Fruit fly (Drosophila melanogaster): ENCODE results near the gene Adh.

The Adh gene

DNA sequence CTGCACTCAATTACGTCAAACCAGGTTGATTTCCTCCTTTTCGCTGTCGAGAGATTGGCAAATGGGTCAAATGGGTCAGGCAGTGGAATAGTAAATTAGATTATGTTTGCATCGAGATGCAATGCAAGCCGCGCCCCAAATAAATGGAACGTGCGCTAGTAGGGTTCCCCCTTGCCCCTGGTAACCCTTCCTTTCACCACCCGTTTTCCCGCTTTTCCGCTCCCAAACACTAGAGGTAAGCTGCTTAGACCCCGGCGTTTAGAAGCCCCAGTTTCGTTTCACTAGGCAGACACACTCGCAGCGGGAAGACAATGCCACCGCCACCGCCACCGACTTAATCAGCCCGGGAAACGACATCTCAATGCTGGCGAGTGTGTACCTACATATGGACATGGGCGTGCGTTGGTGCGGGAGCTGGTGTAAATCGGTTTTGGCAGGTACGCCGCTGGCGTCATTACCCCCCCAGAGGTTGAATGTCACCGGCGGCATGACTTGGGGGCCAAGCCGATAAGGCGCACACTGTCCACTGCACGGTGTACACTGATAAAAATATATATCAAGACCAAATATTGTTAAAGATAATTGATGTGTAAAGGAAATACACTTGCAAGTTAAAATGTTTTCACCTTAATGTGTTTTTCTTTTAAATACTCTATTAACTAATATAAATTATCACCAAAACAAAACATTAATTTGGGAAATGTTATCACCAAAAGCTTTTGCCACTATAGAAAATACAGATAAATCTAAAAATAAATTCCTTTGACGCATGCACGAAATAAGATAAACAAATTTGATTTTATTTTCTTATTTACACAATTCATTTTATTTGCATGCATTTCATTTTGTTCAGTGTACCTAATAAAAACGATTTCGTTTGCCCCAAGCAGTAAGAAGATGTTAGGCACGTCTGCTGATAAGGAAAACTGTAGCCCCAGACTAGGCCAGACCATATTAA is 2.1 kb upstream of the Adh start (continued):
- TF ChIP-seq fru (GFP tag; optimal IDR thresholded peaks at IDR 0.05), result peak; percentile 69
- TF ChIP-seq psq (GFP tag; optimal IDR thresholded peaks at IDR 0.05), result peak; percentile 63
- peak; percentile 62 for TF ChIP-seq sv (GFP tag; optimal IDR thresholded peaks at IDR 0.05)
- no peak for TF ChIP-seq Abd-B (GFP tag; optimal IDR thresholded peaks at IDR 0.05)

DNA sequence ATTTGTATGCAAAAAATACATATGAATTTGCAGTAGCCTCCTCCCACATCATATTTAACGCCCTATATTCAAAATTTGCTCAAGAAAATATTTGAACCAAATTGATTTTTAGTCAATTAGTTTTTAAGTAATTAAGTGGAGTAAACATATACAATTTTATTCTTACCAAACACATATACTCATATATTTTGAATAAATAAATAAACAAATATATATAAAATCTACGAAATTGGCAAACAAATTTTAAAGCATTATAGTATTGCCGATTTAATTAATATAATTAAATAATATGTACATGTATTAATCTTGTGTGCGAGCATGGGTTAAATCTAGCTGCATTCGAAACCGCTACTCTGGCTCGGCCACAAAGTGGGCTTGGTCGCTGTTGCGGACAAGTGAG is 908 bp upstream of the Adh start:
- no peak for TF ChIP-seq CG9705 (GFP tag; optimal IDR thresholded peaks at IDR 0.05)
- peak; percentile 36 for TF ChIP-seq HLH106 (tag; optimal IDR thresholded peaks at IDR 0.05)
- TF ChIP-seq tai (GFP tag; optimal IDR thresholded peaks at IDR 0.05), result no peak
- no peak for TF ChIP-seq dsf (GFP tag; optimal IDR thresholded peaks at IDR 0.05; ENCODE audit: borderline replicate concordance)
- no peak for TF ChIP-seq GATAd (GFP tag; optimal IDR thresholded peaks at IDR 0.05)
- no peak for TF ChIP-seq dmrt93B (GFP tag; optimal IDR thresholded peaks at IDR 0.05)
- no peak for TF ChIP-seq Vsx2 (GFP tag; optimal IDR thresholded peaks at IDR 0.05; ENCODE audit: partially characterized antibody)
- peak; percentile 20 for TF ChIP-seq Sp1 (GFP tag; optimal IDR thresholded peaks at IDR 0.05)
- TF ChIP-seq usp (GFP tag; optimal IDR thresholded peaks at IDR 0.05), result no peak
- no peak for TF ChIP-seq Jra (GFP tag; optimal IDR thresholded peaks at IDR 0.05)
- TF ChIP-seq Myc (optimal IDR thresholded peaks at IDR 0.05), result no peak
- no peak for TF ChIP-seq sage (GFP tag; optimal IDR thresholded peaks at IDR 0.05)
- no peak for TF ChIP-seq Rel (GFP tag; optimal IDR thresholded peaks at IDR 0.05)
- no peak for TF ChIP-seq Rel (tag; optimal IDR thresholded peaks at IDR 0.05)
- no peak for TF ChIP-seq Hnf4 (GFP tag; optimal IDR thresholded peaks at IDR 0.05)
- no peak for TF ChIP-seq dl (GFP tag; optimal IDR thresholded peaks at IDR 0.05; ENCODE audit: insufficient read depth in 1 of 2, partially characterized antibody in 2 of 2)
- TF ChIP-seq h (GFP tag; optimal IDR thresholded peaks at IDR 0.05), result no peak

DNA sequence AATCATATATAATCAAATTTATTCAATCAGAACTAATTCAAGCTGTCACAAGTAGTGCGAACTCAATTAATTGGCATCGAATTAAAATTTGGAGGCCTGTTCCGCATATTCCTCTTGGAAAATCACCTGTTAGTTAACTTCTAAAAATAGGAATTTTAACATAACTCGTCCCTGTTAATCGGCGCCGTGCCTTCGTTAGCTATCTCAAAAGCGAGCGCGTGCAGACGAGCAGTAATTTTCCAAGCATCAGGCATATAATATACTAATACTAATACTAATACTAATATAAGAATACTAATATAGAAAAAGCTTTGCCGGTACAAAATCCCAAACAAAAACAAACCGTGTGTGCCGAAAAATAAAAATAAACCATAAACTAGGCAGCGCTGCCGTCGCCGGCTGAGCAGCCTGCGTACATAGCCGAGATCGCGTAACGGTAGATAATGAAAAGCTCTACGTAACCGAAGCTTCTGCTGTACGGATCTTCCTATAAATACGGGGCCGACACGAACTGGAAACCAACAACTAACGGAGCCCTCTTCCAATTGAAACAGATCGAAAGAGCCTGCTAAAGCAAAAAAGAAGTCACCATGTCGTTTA is 497 bp downstream of the Adh start:
- TF ChIP-seq dl (GFP tag; optimal IDR thresholded peaks at IDR 0.05; ENCODE audit: insufficient read depth in 1 of 2, partially characterized antibody in 2 of 2) (no peak), Jra (GFP tag; optimal IDR thresholded peaks at IDR 0.05) (no peak), Dif (GFP tag; optimal IDR thresholded peaks at IDR 0.05; ENCODE audit: partially characterized antibody) (no peak), br (GFP tag; optimal IDR thresholded peaks at IDR 0.05) (no peak), Hnf4 (GFP tag; optimal IDR thresholded peaks at IDR 0.05) (no peak), tai (GFP tag; optimal IDR thresholded peaks at IDR 0.05) (no peak), Myc (optimal IDR thresholded peaks at IDR 0.05) (no peak), foxo (GFP tag; optimal IDR thresholded peaks at IDR 0.05) (no peak)

DNA sequence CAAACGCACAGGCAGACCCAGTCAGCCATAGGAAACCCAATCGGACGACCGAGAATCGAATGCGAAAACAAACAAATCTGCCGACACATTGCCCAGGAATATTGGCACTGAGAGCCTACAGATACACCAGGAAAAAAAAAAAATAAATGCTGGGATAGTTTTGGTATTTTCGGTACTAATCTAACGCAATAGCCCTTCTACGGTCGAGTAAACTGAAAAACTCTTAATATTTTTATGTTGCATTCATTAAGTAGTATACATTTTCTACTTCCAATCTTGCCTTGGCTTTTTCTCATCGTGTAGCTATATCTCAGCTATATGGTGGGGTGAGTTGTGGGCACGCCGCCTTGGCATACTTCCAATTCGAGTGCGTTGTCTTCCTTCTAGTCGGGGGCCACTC is 4.2 kb downstream of the Adh start:
- TF ChIP-seq foxo (GFP tag; optimal IDR thresholded peaks at IDR 0.05) (peak in 1 of 2 experiments; percentile 30), Dfd (GFP tag; optimal IDR thresholded peaks at IDR 0.05) (no peak), ey (GFP tag; optimal IDR thresholded peaks at IDR 0.05) (peak; percentile 34), fru (GFP tag; optimal IDR thresholded peaks at IDR 0.05) (peak; percentile 3), OdsH (GFP tag; optimal IDR thresholded peaks at IDR 0.05) (peak; percentile 24), sv (GFP tag; optimal IDR thresholded peaks at IDR 0.05) (peak; percentile 9)

DNA sequence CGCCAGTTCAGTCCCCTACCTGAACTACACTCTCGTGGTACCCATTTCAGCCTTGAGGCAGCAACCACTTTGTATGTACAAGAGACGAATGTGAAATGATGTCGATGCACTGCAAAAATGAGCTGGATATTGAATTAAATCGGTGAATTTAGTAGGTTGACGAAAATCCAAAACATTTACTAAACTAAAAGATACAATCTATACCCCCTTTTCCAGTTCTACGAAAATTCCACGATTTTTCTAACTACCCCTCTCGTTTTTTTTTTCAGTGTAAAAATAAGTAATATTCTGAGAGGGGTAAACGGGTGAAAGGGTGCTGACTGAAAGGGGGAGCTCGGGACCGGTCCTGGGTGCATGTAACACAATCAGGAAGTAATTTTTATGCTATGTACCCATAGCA is 6.8 kb downstream of the Adh start:
- TF ChIP-seq GATAd (GFP tag; optimal IDR thresholded peaks at IDR 0.05) (no peak), brk (GFP tag; optimal IDR thresholded peaks at IDR 0.05) (no peak), usp (GFP tag; optimal IDR thresholded peaks at IDR 0.05) (no peak), br (GFP tag; optimal IDR thresholded peaks at IDR 0.05) (peak; percentile 67), Hr78 (GFP tag; optimal IDR thresholded peaks at IDR 0.05) (no peak), Jra (GFP tag; optimal IDR thresholded peaks at IDR 0.05) (no peak), CrebA (GFP tag; optimal IDR thresholded peaks at IDR 0.05; ENCODE audit: borderline replicate concordance) (no peak), rgr (GFP tag; optimal IDR thresholded peaks at IDR 0.05) (peak; percentile 66), h (GFP tag; optimal IDR thresholded peaks at IDR 0.05) (peak; percentile 81), Abd-B (GFP tag; optimal IDR thresholded peaks at IDR 0.05) (no peak), HLH106 (tag; optimal IDR thresholded peaks at IDR 0.05) (peak; percentile 46), dmrt93B (GFP tag; optimal IDR thresholded peaks at IDR 0.05) (peak; percentile 27), ey (GFP tag; optimal IDR thresholded peaks at IDR 0.05) (peak; percentile 71), woc (GFP tag; optimal IDR thresholded peaks at IDR 0.05) (peak; percentile 54), CG9705 (GFP tag; optimal IDR thresholded peaks at IDR 0.05) (no peak), Dif (GFP tag; optimal IDR thresholded peaks at IDR 0.05; ENCODE audit: partially characterized antibody) (no peak), sage (GFP tag; optimal IDR thresholded peaks at IDR 0.05) (peak; percentile 19), Hr83 (GFP tag; optimal IDR thresholded peaks at IDR 0.05; ENCODE audit: poor library complexity, severe bottlenecking) (no peak), fru (GFP tag; optimal IDR thresholded peaks at IDR 0.05) (peak; percentile 83), pan (optimal IDR thresholded peaks at IDR 0.05) (no peak), dl (GFP tag; optimal IDR thresholded peaks at IDR 0.05; ENCODE audit: insufficient read depth in 1 of 2, partially characterized antibody in 2 of 2) (no peak), OdsH (GFP tag; optimal IDR thresholded peaks at IDR 0.05) (peak; percentile 66), tai (GFP tag; optimal IDR thresholded peaks at IDR 0.05) (peak; percentile 2), Mio (GFP tag; optimal IDR thresholded peaks at IDR 0.05) (no peak), lola (GFP tag; optimal IDR thresholded peaks at IDR 0.05) (no peak), Vsx2 (GFP tag; optimal IDR thresholded peaks at IDR 0.05; ENCODE audit: partially characterized antibody) (no peak), Myc (optimal IDR thresholded peaks at IDR 0.05) (no peak), foxo (GFP tag; optimal IDR thresholded peaks at IDR 0.05) (peak in 1 of 2 experiments; percentile 80)

Data from whole organism, wandering third instar larva.